Fruit fly (Drosophila melanogaster): ENCODE measurements around the gene hdm.

dm6 chrX:7933210-7933915 is 13.4 kb upstream of the hdm start, which contains the start of the genes Dhdds and RpS14a:
- TF ChIP-seq Myc (optimal IDR thresholded peaks at IDR 0.05), result no peak
- no peak for TF ChIP-seq psq (optimal IDR thresholded peaks at IDR 0.05)
- TF ChIP-seq ttk (optimal IDR thresholded peaks at IDR 0.05), result no peak
- TF ChIP-seq Sin3A (optimal IDR thresholded peaks at IDR 0.05), result no peak
- no peak for TF ChIP-seq h (optimal IDR thresholded peaks at IDR 0.05)
- TF ChIP-seq insv (optimal IDR thresholded peaks at IDR 0.05), result no peak

Data from Kc167 (cell line).